Worm (Caenorhabditis elegans) whole organism, late embryonic: Measurements from ENCODE around the gene mrpl-55.
A peak's percentile ranks its signal among the peaks of the same experiment; 100 is the strongest.

ENCODE experiments used
- C08G9.2 ChIP-seq: sonication (generic microtip); optimal IDR thresholded peaks from 2 replicates; lab custom pipeline; 2016; ENCODE audit warnings: mild to moderate bottlenecking, missing genetic modification characterization, moderate library complexity, missing compliant biosample characterization
- F13H6.1 ChIP-seq: sonication (generic microtip); optimal IDR thresholded peaks from 2 replicates; lab custom pipeline; 2016; ENCODE audit warnings: missing genetic modification characterization, missing compliant biosample characterization
- Y22D7AL.16 ChIP-seq: sonication (generic microtip); optimal IDR thresholded peaks from 2 replicates; lab custom pipeline; 2016; ENCODE audit warnings: missing genetic modification characterization, missing compliant biosample characterization
- ceh-18 ChIP-seq: sonication (generic microtip); optimal IDR thresholded peaks from 2 replicates; lab custom pipeline; 2016; ENCODE audit warnings: missing genetic modification characterization, missing compliant biosample characterization
- ceh-19 ChIP-seq: fragments of 200-800 bp; sonication (Bioruptor generic); optimal IDR thresholded peaks from 2 replicates; lab custom pipeline; 2018; ENCODE audit warnings: mild to moderate bottlenecking, missing genetic modification characterization, missing compliant biosample characterization
- ceh-22 ChIP-seq: sonication (generic microtip); optimal IDR thresholded peaks from 2 replicates; lab custom pipeline; 2017; ENCODE audit warnings: missing biosample characterization, missing genetic modification characterization
- ceh-30 ChIP-seq: fragments of 150-350 bp; optimal IDR thresholded peaks from 2 replicates; lab custom pipeline; 2014; ENCODE audit warnings: missing biosample characterization, missing genetic modification characterization
- ceh-31 ChIP-seq: sonication (generic microtip); optimal IDR thresholded peaks from 2 replicates; lab custom pipeline; 2016; ENCODE audit warnings: missing genetic modification characterization, missing compliant biosample characterization
- ceh-34 ChIP-seq: sonication (generic microtip); optimal IDR thresholded peaks from 2 replicates; lab custom pipeline; 2016; ENCODE audit warnings: mild to moderate bottlenecking, missing genetic modification characterization, missing compliant biosample characterization
- ceh-45 ChIP-seq: fragments of 200-800 bp; sonication (Bioruptor generic); IDR thresholded peaks from 2 replicates; pipeline ENCODE4 v1.3.6; 2022; ENCODE audit warnings: missing genetic modification reagents, missing genetic modification characterization, missing compliant biosample characterization
- ceh-48 ChIP-seq: sonication (generic microtip); optimal IDR thresholded peaks from 2 replicates; lab custom pipeline; 2016; ENCODE audit warnings: missing genetic modification characterization, inconsistent platforms, missing compliant biosample characterization
- ceh-6 ChIP-seq: fragments of 200-800 bp; sonication (Bioruptor generic); optimal IDR thresholded peaks from 2 replicates; lab custom pipeline; 2018; ENCODE audit warnings: mild to moderate bottlenecking, missing genetic modification characterization, missing compliant biosample characterization
- che-1 ChIP-seq: sonication (generic microtip); optimal IDR thresholded peaks from 2 replicates; lab custom pipeline; 2016; ENCODE audit warnings: mild to moderate bottlenecking, missing genetic modification characterization, missing compliant biosample characterization
- dmd-4 ChIP-seq: sonication (generic microtip); optimal IDR thresholded peaks from 2 replicates; lab custom pipeline; 2016; ENCODE audit warnings: borderline replicate concordance, missing genetic modification characterization, missing compliant biosample characterization
- dve-1 ChIP-seq: sonication (generic microtip); optimal IDR thresholded peaks from 2 replicates; lab custom pipeline; 2017; ENCODE audit warnings: antibody characterized with exemption, mild to moderate bottlenecking, missing genetic modification characterization, missing compliant biosample characterization
- elt-2 ChIP-seq: sonication (generic microtip); optimal IDR thresholded peaks from 2 replicates; lab custom pipeline; 2016; ENCODE audit warnings: missing genetic modification reagents, missing genetic modification characterization, missing compliant biosample characterization
- ets-4 ChIP-seq: sonication (generic microtip); optimal IDR thresholded peaks from 2 replicates; lab custom pipeline; 2016; ENCODE audit warnings: missing genetic modification characterization, missing compliant biosample characterization
- eyg-1 ChIP-seq: sonication (generic microtip); optimal IDR thresholded peaks from 2 replicates; lab custom pipeline; 2016; ENCODE audit warnings: missing genotype, missing genetic modification characterization, missing compliant biosample characterization
- gmeb-2 ChIP-seq: sonication (generic microtip); optimal IDR thresholded peaks from 2 replicates; lab custom pipeline; 2016; ENCODE audit warnings: missing genetic modification characterization, inconsistent platforms, missing compliant biosample characterization
- hlh-13 ChIP-seq: fragments of 200-800 bp; sonication (Bioruptor generic); optimal IDR thresholded peaks from 2 replicates; lab custom pipeline; 2018; ENCODE audit warnings: mild to moderate bottlenecking, missing genetic modification characterization, missing compliant biosample characterization
- hlh-6 ChIP-seq: sonication (generic microtip); optimal IDR thresholded peaks from 2 replicates; lab custom pipeline; 2016; ENCODE audit warnings: missing genotype, missing genetic modification characterization, missing compliant biosample characterization
- hlh-8 ChIP-seq: sonication (generic microtip); optimal IDR thresholded peaks from 2 replicates; lab custom pipeline; 2016; ENCODE audit warnings: missing genotype, missing genetic modification characterization, missing compliant biosample characterization
- nfya-1 ChIP-seq: sonication (generic microtip); optimal IDR thresholded peaks from 2 replicates; lab custom pipeline; 2017; ENCODE audit warnings: missing genetic modification characterization, mild to moderate bottlenecking, missing compliant biosample characterization, antibody characterized with exemption, moderate library complexity
- nhr-232 ChIP-seq: sonication (generic microtip); optimal IDR thresholded peaks from 2 replicates; lab custom pipeline; 2016; ENCODE audit warnings: missing genetic modification characterization, missing compliant biosample characterization
- odd-2 ChIP-seq: sonication (generic microtip); optimal IDR thresholded peaks from 2 replicates; lab custom pipeline; 2017; ENCODE audit warnings: antibody characterized with exemption, mild to moderate bottlenecking, missing genetic modification characterization, missing compliant biosample characterization
- pag-3 ChIP-seq: sonication (generic microtip); optimal IDR thresholded peaks from 2 replicates; lab custom pipeline; 2016; ENCODE audit warnings: missing compliant biosample characterization, missing genetic modification characterization, borderline replicate concordance
- pat-9 ChIP-seq: fragments of 200-800 bp; sonication (Bioruptor generic); optimal IDR thresholded peaks from 2 replicates; lab custom pipeline; 2018; ENCODE audit warnings: mild to moderate bottlenecking, missing genetic modification characterization, moderate library complexity, missing compliant biosample characterization
- pax-1 ChIP-seq: fragments of 150-350 bp; optimal IDR thresholded peaks from 2 replicates; lab custom pipeline; 2014; ENCODE audit warnings: missing biosample characterization, missing genetic modification characterization
- pha-2 ChIP-seq: sonication (generic microtip); optimal IDR thresholded peaks from 2 replicates; lab custom pipeline; 2017; ENCODE audit warnings: mild to moderate bottlenecking, missing genetic modification characterization, missing compliant biosample characterization
- pha-4 ChIP-seq: fragments of 150-350 bp; optimal IDR thresholded peaks from 2 replicates; lab custom pipeline; 2018; ENCODE audit warnings: missing biosample characterization, missing genetic modification reagents, missing genetic modification characterization
- pros-1 ChIP-seq: fragments of 150-350 bp; optimal IDR thresholded peaks from 2 replicates; lab custom pipeline; 2014; ENCODE audit warnings: missing biosample characterization, missing genetic modification reagents, missing genetic modification characterization
- ref-2 ChIP-seq: sonication (generic microtip); optimal IDR thresholded peaks from 2 replicates; lab custom pipeline; 2016; ENCODE audit warnings: missing genetic modification characterization, missing compliant biosample characterization
- sdc-2 ChIP-seq: sonication (generic microtip); optimal IDR thresholded peaks from 2 replicates; lab custom pipeline; 2016; ENCODE audit warnings: missing genotype, missing genetic modification characterization, missing compliant biosample characterization
- syd-9 ChIP-seq: sonication (generic microtip); optimal IDR thresholded peaks from 2 replicates; lab custom pipeline; 2016; ENCODE audit warnings: mild to moderate bottlenecking, missing genetic modification characterization, moderate library complexity, missing compliant biosample characterization
- tbx-2 ChIP-seq: sonication (generic microtip); optimal IDR thresholded peaks from 2 replicates; lab custom pipeline; 2016; ENCODE audit warnings: missing genetic modification characterization, missing compliant biosample characterization
- tbx-7 ChIP-seq: sonication (generic microtip); optimal IDR thresholded peaks from 2 replicates; lab custom pipeline; 2016; ENCODE audit warnings: missing genotype, missing genetic modification characterization, missing compliant biosample characterization
- ttx-3 ChIP-seq: sonication (generic microtip); optimal IDR thresholded peaks from 2 replicates; lab custom pipeline; 2016; ENCODE audit warnings: missing genetic modification reagents, missing genetic modification characterization, missing compliant biosample characterization
- unc-3 ChIP-seq, 2 experiments: fragments of 200-800 bp in 1 of 2; sonication (Bioruptor generic) in 1 of 2; sonication (generic microtip) in 1 of 2; conservative IDR thresholded peaks in 1 of 2; optimal IDR thresholded peaks in 1 of 2; 2 replicates each; pipeline versions ENCODE4 v1.3.6 to Lab custom; 2016 to 2022; ENCODE audit warnings: missing compliant biosample characterization in 2 of 2, missing genetic modification characterization in 2 of 2, missing genetic modification reagents in 1 of 2
- unc-55 ChIP-seq: sonication (generic microtip); optimal IDR thresholded peaks from 2 replicates; lab custom pipeline; 2017; ENCODE audit warnings: missing biosample characterization, missing genetic modification reagents, missing genetic modification characterization
- unc-86 ChIP-seq: sonication (generic microtip); optimal IDR thresholded peaks from 2 replicates; lab custom pipeline; 2016; ENCODE audit warnings: missing genetic modification characterization, missing compliant biosample characterization
- ztf-16 ChIP-seq: sonication (generic microtip); optimal IDR thresholded peaks from 2 replicates; lab custom pipeline; 2017; ENCODE audit warnings: missing genetic modification characterization, missing compliant biosample characterization

The mrpl-55 gene

ce11 chrIV:443622-444021 is at the start of gene mrpl-55 (continued):
- TF ChIP-seq che-1 (peak; percentile 14), ceh-19 (no peak), hlh-13 (GFP tag; lab: Kevin White, UChicago) (no peak), pat-9 (tag; lab: Kevin White, UChicago) (no peak), ceh-48 (tag; lab: Kevin White, UChicago) (peak; percentile 75), ets-4 (peak; percentile 17), C08G9.2 (tag; lab: Kevin White, UChicago) (no peak), ref-2 (tag; lab: Kevin White, UChicago) (peak; percentile 31), pros-1 (tag; lab: Kevin White, UChicago) (no peak), ceh-6 (GFP tag; lab: Kevin White, UChicago) (no peak), unc-55 (GFP tag; lab: Kevin White, UChicago) (peak; percentile 32), F13H6.1 (tag; lab: Kevin White, UChicago) (no peak), ztf-16 (tag; lab: Kevin White, UChicago) (no peak), pax-1 (tag; lab: Kevin White, UChicago) (peak; percentile 31), gmeb-2 (tag; lab: Kevin White, UChicago) (no peak)

DNA sequence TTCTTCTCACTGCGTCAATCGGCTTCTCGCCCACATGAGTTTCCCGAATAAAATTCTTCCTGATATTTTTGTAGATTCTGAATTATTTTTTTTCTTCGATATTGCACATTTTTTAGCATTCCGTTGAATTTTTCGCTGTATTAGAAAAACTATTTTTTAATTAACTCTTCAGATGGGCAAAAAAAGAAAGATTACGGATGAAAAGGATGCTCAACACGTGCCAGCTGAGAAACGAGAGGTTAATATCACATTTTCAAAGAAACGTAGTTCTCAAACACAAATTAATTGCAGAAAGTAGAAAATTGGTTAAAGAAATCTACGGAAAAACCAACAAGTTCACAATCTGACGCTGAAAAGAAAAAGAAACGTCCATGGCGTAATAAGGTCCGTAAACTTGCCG is 47.4 kb upstream of the mrpl-55 start, which contains the start of gene rrp-8:
Gene rrp-8 (plus strand): TSS at position 173 of the 400 bp plus-strand sequence.
- TF ChIP-seq ceh-34 (no peak), odd-2 (tag; lab: Kevin White, UChicago) (no peak), pha-4 (tag; lab: Kevin White, UChicago) (no peak), pat-9 (tag; lab: Kevin White, UChicago) (no peak), ceh-31 (tag; lab: Kevin White, UChicago) (no peak), ceh-45 (no peak), dmd-4 (no peak), ceh-30 (tag; lab: Kevin White, UChicago) (no peak), dve-1 (tag; lab: Kevin White, UChicago) (no peak), C08G9.2 (tag; lab: Kevin White, UChicago) (no peak), hlh-8 (no peak), nfya-1 (tag; lab: Kevin White, UChicago) (no peak), Y22D7AL.16 (tag; lab: Kevin White, UChicago) (no peak), unc-55 (GFP tag; lab: Kevin White, UChicago) (no peak), pha-2 (tag; lab: Kevin White, UChicago) (no peak), ceh-22 (no peak), hlh-6 (tag; lab: Kevin White, UChicago) (no peak), pros-1 (tag; lab: Kevin White, UChicago) (no peak), ceh-19 (no peak), eyg-1 (no peak)

ce11 chrIV:401395-401794 is 42.4 kb upstream of the mrpl-55 start, which contains the start of gene gpa-4:
Gene gpa-4, plus strand, starts transcription at chrIV:401695.
- TF ChIP-seq syd-9 (tag; lab: Kevin White, UChicago) (no peak), ceh-22 (no peak), tbx-2 (tag; lab: Kevin White, UChicago) (no peak), unc-3 (GFP tag; conservative IDR thresholded peaks at IDR 0.05; lab: Robert Waterston, UW) (no peak), unc-3 (tag; optimal IDR thresholded peaks at IDR 0.05; lab: Kevin White, UChicago) (no peak), odd-2 (tag; lab: Kevin White, UChicago) (no peak), ttx-3 (no peak), tbx-7 (tag; lab: Kevin White, UChicago) (no peak), pros-1 (tag; lab: Kevin White, UChicago) (no peak)

DNA sequence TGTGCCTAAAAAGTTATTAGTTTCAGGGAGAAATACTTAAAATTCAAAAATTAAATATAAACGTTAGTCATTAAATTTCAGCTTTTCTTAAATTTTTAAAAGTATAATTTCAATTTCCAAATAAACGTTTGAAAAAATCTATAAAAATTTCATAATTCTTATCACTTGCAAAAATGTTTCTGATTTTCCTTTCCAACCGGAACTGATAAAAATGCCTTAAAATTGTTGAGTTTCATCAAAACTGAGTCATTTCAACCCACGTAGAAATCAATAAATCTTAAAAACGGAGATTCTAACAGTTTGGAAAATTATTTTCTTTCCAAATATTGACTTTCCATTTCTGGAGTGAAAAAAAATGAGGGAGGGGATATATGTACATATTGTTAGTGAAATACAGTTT is 34.9 kb upstream of the mrpl-55 start:
- TF ChIP-seq ref-2 (tag; lab: Kevin White, UChicago) (no peak), sdc-2 (tag; lab: Kevin White, UChicago) (no peak), odd-2 (tag; lab: Kevin White, UChicago) (no peak), unc-86 (tag; lab: Kevin White, UChicago) (no peak), nhr-232 (no peak), hlh-13 (GFP tag; lab: Kevin White, UChicago) (no peak), ceh-22 (no peak), unc-55 (GFP tag; lab: Kevin White, UChicago) (no peak), C08G9.2 (tag; lab: Kevin White, UChicago) (no peak), pag-3 (tag; lab: Kevin White, UChicago) (no peak), elt-2 (tag; lab: Kevin White, UChicago) (no peak), ceh-31 (tag; lab: Kevin White, UChicago) (no peak), pax-1 (tag; lab: Kevin White, UChicago) (no peak), pros-1 (tag; lab: Kevin White, UChicago) (no peak), ceh-18 (tag; lab: Kevin White, UChicago) (no peak)
